Fruit fly (Drosophila melanogaster) whole organism, prepupa: Measurements from ENCODE around the gene TfAP-2.
A peak's percentile ranks its signal among the peaks of the same experiment; 100 is the strongest.

Experiments used
- CG10631 ChIP-seq: fragments of 200-800 bp; sonication (Bioruptor generic); optimal IDR thresholded peaks from 2 replicates; lab custom pipeline; 2016; ENCODE audit warnings: missing biosample characterization, missing genetic modification characterization
- CG10669 ChIP-seq: fragments of 200-800 bp; sonication (Bioruptor generic); optimal IDR thresholded peaks from 3 replicates; lab custom pipeline; 2018; ENCODE audit warnings: missing biosample characterization, mild to moderate bottlenecking, missing genetic modification characterization, moderate library complexity
- CG11294 ChIP-seq: fragments of 200-800 bp; sonication (Bioruptor generic); IDR thresholded peaks from 2 replicates; pipeline ENCODE4 v1.3.6; 2022; ENCODE audit warnings: missing biosample characterization, missing genetic modification characterization
- CG11762 ChIP-seq: fragments of 200-800 bp; sonication (Bioruptor generic); optimal IDR thresholded peaks from 3 replicates; lab custom pipeline; 2016; ENCODE audit warnings: missing biosample characterization, missing genetic modification characterization; ENCODE audit not compliant: insufficient read depth
- CG3032 ChIP-seq: fragments of 200-800 bp; optimal IDR thresholded peaks from 2 replicates; lab custom pipeline; 2019; ENCODE audit warnings: missing biosample characterization, mild to moderate bottlenecking, missing genetic modification characterization, moderate library complexity
- CG31627 ChIP-seq: fragments of 200-800 bp; sonication (Bioruptor generic); optimal IDR thresholded peaks from 3 replicates; lab custom pipeline; 2016; ENCODE audit warnings: missing biosample characterization, missing genetic modification characterization
- CG32006 ChIP-seq: fragments of 200-800 bp; sonication (Bioruptor generic); optimal IDR thresholded peaks from 3 replicates; lab custom pipeline; 2017; ENCODE audit warnings: missing biosample characterization, mild to moderate bottlenecking, missing genetic modification characterization
- CG34406 ChIP-seq: fragments of 200-800 bp; sonication (Bioruptor generic); optimal IDR thresholded peaks from 3 replicates; lab custom pipeline; 2016; ENCODE audit warnings: missing biosample characterization, missing genetic modification characterization
- CG3919 ChIP-seq: fragments of 200-800 bp; sonication (Bioruptor generic); optimal IDR thresholded peaks from 3 replicates; lab custom pipeline; 2016; ENCODE audit warnings: missing biosample characterization, missing genetic modification characterization
- CG6163 ChIP-seq: fragments of 200-800 bp; sonication (Bioruptor generic); IDR thresholded peaks from 3 replicates; pipeline ENCODE4 v1.3.6; 2022; ENCODE audit warnings: missing biosample characterization, missing genetic modification characterization
- CG6792 ChIP-seq: fragments of 200-800 bp; sonication (Bioruptor generic); optimal IDR thresholded peaks from 3 replicates; lab custom pipeline; 2016; ENCODE audit warnings: missing biosample characterization, missing genetic modification characterization
- CG6808 ChIP-seq: fragments of 200-800 bp; sonication (Bioruptor generic); optimal IDR thresholded peaks from 3 replicates; lab custom pipeline; 2017; ENCODE audit warnings: missing biosample characterization, missing genetic modification characterization, mild to moderate bottlenecking, moderate library complexity, missing genetic modification reagents
- CG7368 ChIP-seq: fragments of 200-800 bp; sonication (Bioruptor generic); optimal IDR thresholded peaks from 3 replicates; lab custom pipeline; 2016; ENCODE audit warnings: missing biosample characterization, missing genetic modification characterization
- CG8119 ChIP-seq: fragments of 200-800 bp; sonication (Bioruptor generic); IDR thresholded peaks from 3 replicates; pipeline ENCODE4 v1.3.6; 2022; ENCODE audit warnings: missing biosample characterization, missing genetic modification characterization
- CG8632 ChIP-seq: fragments of 200-800 bp; sonication (Bioruptor generic); optimal IDR thresholded peaks from 3 replicates; lab custom pipeline; 2016; ENCODE audit warnings: missing biosample characterization, missing genetic modification characterization
- Eip75B ChIP-seq: fragments of 200-800 bp; sonication (Bioruptor generic); optimal IDR thresholded peaks from 3 replicates; lab custom pipeline; 2016; ENCODE audit warnings: missing biosample characterization, missing genetic modification characterization
- Eip78C ChIP-seq: fragments of 200-800 bp; sonication (Bioruptor generic); peaks from one replicate; lab custom pipeline; 2016; ENCODE audit warnings: missing biosample characterization, missing genetic modification characterization
- Ets21C ChIP-seq: fragments of 200-800 bp; sonication (Bioruptor generic); optimal IDR thresholded peaks from 3 replicates; lab custom pipeline; 2016; ENCODE audit warnings: missing biosample characterization, missing genetic modification characterization
- Ets96B ChIP-seq: fragments of 200-800 bp; optimal IDR thresholded peaks from 2 replicates; lab custom pipeline; 2019; ENCODE audit warnings: missing biosample characterization, mild to moderate bottlenecking, missing genetic modification characterization, moderate library complexity
- Hr38 ChIP-seq: sonication (Bioruptor generic); optimal IDR thresholded peaks from 2 replicates; lab custom pipeline; 2016; ENCODE audit warnings: missing biosample characterization, missing genetic modification characterization
- Hr39 ChIP-seq: fragments of 200-800 bp; sonication (Bioruptor generic); optimal IDR thresholded peaks from 2 replicates; lab custom pipeline; 2016; ENCODE audit warnings: missing biosample characterization, missing genetic modification characterization
- Hr4 ChIP-seq: fragments of 200-800 bp; sonication (Bioruptor generic); optimal IDR thresholded peaks from 3 replicates; lab custom pipeline; 2016; ENCODE audit warnings: missing biosample characterization, missing genetic modification characterization
- Lpt ChIP-seq: fragments of 200-800 bp; sonication (Bioruptor generic); optimal IDR thresholded peaks from 3 replicates; lab custom pipeline; 2016; ENCODE audit warnings: missing biosample characterization, missing genetic modification characterization
- Met ChIP-seq: fragments of 200-800 bp; sonication (Bioruptor generic); optimal IDR thresholded peaks from 3 replicates; lab custom pipeline; 2016; ENCODE audit warnings: missing biosample characterization, missing genetic modification characterization
- Smox ChIP-seq: fragments of 200-800 bp; sonication (Bioruptor generic); optimal IDR thresholded peaks from 3 replicates; lab custom pipeline; 2016; ENCODE audit warnings: missing biosample characterization, missing genetic modification characterization
- Sox102F ChIP-seq: fragments of 200-800 bp; sonication (Bioruptor generic); optimal IDR thresholded peaks from 2 replicates; lab custom pipeline; 2016; ENCODE audit warnings: missing biosample characterization, mild to moderate bottlenecking, missing genetic modification characterization
- Sox15 ChIP-seq: fragments of 200-800 bp; sonication (Bioruptor generic); optimal IDR thresholded peaks from 3 replicates; lab custom pipeline; 2016; ENCODE audit warnings: missing biosample characterization, missing genetic modification characterization
- achi ChIP-seq: fragments of 200-800 bp; sonication (Bioruptor generic); optimal IDR thresholded peaks from 3 replicates; lab custom pipeline; 2016; ENCODE audit warnings: missing biosample characterization, missing genetic modification characterization
- acj6 ChIP-seq: fragments of 200-800 bp; sonication (Bioruptor generic); optimal IDR thresholded peaks from 3 replicates; lab custom pipeline; 2016; ENCODE audit warnings: missing biosample characterization, missing genetic modification characterization
- cyc ChIP-seq: fragments of 200-800 bp; sonication (Bioruptor generic); optimal IDR thresholded peaks from 3 replicates; lab custom pipeline; 2016; ENCODE audit warnings: missing biosample characterization, missing genetic modification characterization
- dac ChIP-seq: fragments of 200-800 bp; sonication (Bioruptor generic); optimal IDR thresholded peaks from 2 replicates; lab custom pipeline; 2017; ENCODE audit warnings: missing biosample characterization, mild to moderate bottlenecking, missing genetic modification characterization
- dsx ChIP-seq: fragments of 200-800 bp; optimal IDR thresholded peaks from 3 replicates; lab custom pipeline; 2019; ENCODE audit warnings: missing biosample characterization, mild to moderate bottlenecking, missing genetic modification characterization, moderate library complexity; ENCODE audit not compliant: poor library complexity, severe bottlenecking
- eg ChIP-seq: fragments of 200-800 bp; sonication (Bioruptor generic); IDR thresholded peaks from 3 replicates; pipeline ENCODE4 v1.3.6; 2022; ENCODE audit warnings: missing biosample characterization, missing genetic modification characterization
- esn ChIP-seq: fragments of 200-800 bp; sonication (Bioruptor generic); optimal IDR thresholded peaks from 2 replicates; lab custom pipeline; 2016; ENCODE audit warnings: missing biosample characterization, mild to moderate bottlenecking, missing genetic modification characterization, moderate library complexity
- fd85E ChIP-seq: fragments of 200-800 bp; sonication (Bioruptor generic); optimal IDR thresholded peaks from 3 replicates; lab custom pipeline; 2016; ENCODE audit warnings: missing biosample characterization, missing genetic modification characterization
- lz ChIP-seq: fragments of 200-800 bp; sonication (Bioruptor generic); optimal IDR thresholded peaks from 3 replicates; lab custom pipeline; 2016; ENCODE audit warnings: missing biosample characterization, missing genetic modification characterization
- net ChIP-seq: fragments of 200-800 bp; sonication (Bioruptor generic); optimal IDR thresholded peaks from 3 replicates; lab custom pipeline; 2016; ENCODE audit warnings: missing biosample characterization, missing genetic modification characterization
- pdm3 ChIP-seq: fragments of 200-800 bp; sonication (Bioruptor generic); optimal IDR thresholded peaks from 3 replicates; lab custom pipeline; 2016; ENCODE audit warnings: missing biosample characterization, missing genetic modification characterization
- ss ChIP-seq, 2 experiments: fragments of 200-800 bp; sonication (Bioruptor generic); optimal IDR thresholded peaks; 2 replicates in 1 of 2; 3 replicates in 1 of 2; lab custom pipeline; 2017 to 2018; ENCODE audit warnings: mild to moderate bottlenecking in 2 of 2, missing biosample characterization in 2 of 2, missing genetic modification characterization in 2 of 2, moderate library complexity in 1 of 2
- svp ChIP-seq: fragments of 200-800 bp; sonication (Bioruptor generic); peaks from one replicate; lab custom pipeline; 2016; ENCODE audit warnings: missing biosample characterization, missing genetic modification characterization
- vri ChIP-seq: fragments of 200-800 bp; sonication (Bioruptor generic); optimal IDR thresholded peaks from 3 replicates; lab custom pipeline; 2016; ENCODE audit warnings: missing biosample characterization, mild to moderate bottlenecking, missing genetic modification characterization

TfAP-2 gene

dm6 chr3L:21602275-21602674 is 15.6 kb downstream of the TfAP-2 start (continued):
- TF ChIP-seq CG11294 (no peak), net (GFP tag; lab: Kevin White, UChicago) (no peak), acj6 (GFP tag; lab: Kevin White, UChicago) (peak; percentile 13), CG3919 (GFP tag; lab: Kevin White, UChicago) (peak; percentile 25), CG11762 (no peak), eg (no peak), dac (GFP tag; lab: Kevin White, UChicago) (no peak), ss (GFP tag; optimal IDR thresholded peaks at IDR 0.05; lab: Kevin White, UChicago) (peak in 1 of 2 experiments; percentile 48), Eip75B (no peak), vri (GFP tag; lab: Kevin White, UChicago) (no peak), CG31627 (GFP tag; lab: Kevin White, UChicago) (no peak), dsx (GFP tag; lab: Kevin White, UChicago) (no peak), Eip78C (peak; percentile 71), Hr4 (GFP tag; lab: Kevin White, UChicago) (no peak), Hr38 (no peak), CG6163 (GFP tag; lab: Robert Waterston, UW) (no peak), CG7368 (no peak), CG10669 (GFP tag; lab: Kevin White, UChicago) (no peak), CG8119 (GFP tag; lab: Robert Waterston, UW) (no peak), Ets21C (no peak), CG6808 (GFP tag; lab: Kevin White, UChicago) (peak; percentile 59)

- no peak for TF ChIP-seq dac (GFP tag; lab: Kevin White, UChicago)
- TF ChIP-seq Smox (GFP tag; lab: Kevin White, UChicago) = peak; percentile 6
- no peak for TF ChIP-seq CG8632 (GFP tag; lab: Kevin White, UChicago)
- TF ChIP-seq achi (GFP tag; lab: Kevin White, UChicago) = no peak
- TF ChIP-seq Ets21C = peak; percentile 37
- TF ChIP-seq lz (GFP tag; lab: Kevin White, UChicago) = peak; percentile 36
- TF ChIP-seq svp (GFP tag; lab: Kevin White, UChicago) = peak; percentile 77
- TF ChIP-seq esn (GFP tag; lab: Kevin White, UChicago) = peak; percentile 43
- no peak for TF ChIP-seq CG3919 (GFP tag; lab: Kevin White, UChicago)
- TF ChIP-seq CG6808 (GFP tag; lab: Kevin White, UChicago) = no peak
- no peak for TF ChIP-seq CG8119 (GFP tag; lab: Robert Waterston, UW)
- peak; percentile 69 for TF ChIP-seq Hr39 (GFP tag; lab: Kevin White, UChicago)
- TF ChIP-seq Sox15 (GFP tag; lab: Kevin White, UChicago) = no peak
- TF ChIP-seq dsx (GFP tag; lab: Kevin White, UChicago) = no peak
- peak; percentile 23 for TF ChIP-seq Met (GFP tag; lab: Kevin White, UChicago)
- no peak for TF ChIP-seq CG6792 (GFP tag; lab: Kevin White, UChicago)
- no peak for TF ChIP-seq Sox102F (GFP tag; lab: Kevin White, UChicago)
- no peak for TF ChIP-seq CG32006
- TF ChIP-seq pdm3 (GFP tag; lab: Kevin White, UChicago) = peak; percentile 9
- TF ChIP-seq Lpt (GFP tag; lab: Kevin White, UChicago) = no peak
- peak; percentile 63 for TF ChIP-seq CG31627 (GFP tag; lab: Kevin White, UChicago)
- TF ChIP-seq cyc (GFP tag; lab: Kevin White, UChicago) = peak; percentile 61
- TF ChIP-seq fd85E = no peak
- no peak for TF ChIP-seq CG34406
These were observed 17.6 kb downstream of the TfAP-2 start for dm6 chr3L:21604265-21604664.

- TF ChIP-seq Eip75B (no peak), achi (GFP tag; lab: Kevin White, UChicago) (no peak), CG8632 (GFP tag; lab: Kevin White, UChicago) (no peak), eg (no peak), CG6163 (GFP tag; lab: Robert Waterston, UW) (no peak), CG8119 (GFP tag; lab: Robert Waterston, UW) (no peak), CG3032 (tag; lab: Kevin White, UChicago) (no peak), CG11762 (no peak), Ets96B (tag; lab: Kevin White, UChicago) (no peak), CG10631 (no peak), Lpt (GFP tag; lab: Kevin White, UChicago) (no peak), net (GFP tag; lab: Kevin White, UChicago) (no peak), ss (GFP tag; optimal IDR thresholded peaks at IDR 0.05; lab: Kevin White, UChicago) (no peak), cyc (GFP tag; lab: Kevin White, UChicago) (no peak), CG11294 (no peak)
These were observed 23.9 kb downstream of the TfAP-2 start for dm6 chr3L:21610535-21610934.
